Fruit fly (Drosophila melanogaster) whole organism, embryonic: ENCODE measurements around the gene CG7841.

Experiments used
- ATbp ChIP-seq: fragments of 200-800 bp; sonication (Bioruptor generic); optimal IDR thresholded peaks from 2 replicates; lab custom pipeline; 2017; ENCODE audit warnings: missing biosample characterization, mild to moderate bottlenecking, missing genetic modification characterization, missing genetic modification reagents
- Awh ChIP-seq: fragments of 200-800 bp; sonication (Bioruptor generic); IDR thresholded peaks from 2 replicates; pipeline ENCODE4, ENCODE4 v1.3.6; 2022; ENCODE audit warnings: missing biosample characterization, missing genetic modification characterization
- Bgb ChIP-seq: fragments of 200-800 bp; sonication (Bioruptor generic); IDR thresholded peaks from 2 replicates; pipeline ENCODE4 v1.3.6; 2022; ENCODE audit warnings: missing biosample characterization, missing genetic modification characterization; ENCODE audit not compliant: partially characterized antibody
- C15 ChIP-seq: fragments of 200-800 bp; sonication (Bioruptor generic); IDR thresholded peaks from 3 replicates; pipeline ENCODE4 v1.3.6; 2022; ENCODE audit warnings: missing biosample characterization, missing genetic modification characterization
- CG10267 ChIP-seq: fragments of 200-800 bp; sonication (Bioruptor generic); optimal IDR thresholded peaks from 2 replicates; lab custom pipeline; 2018; ENCODE audit warnings: missing biosample characterization, mild to moderate bottlenecking, missing genetic modification characterization, moderate library complexity
- CG10321 ChIP-seq: fragments of 200-800 bp; sonication (Bioruptor generic); IDR thresholded peaks from 2 replicates; pipeline ENCODE4 v1.3.6; 2022; ENCODE audit warnings: missing biosample characterization, missing genetic modification characterization
- CG11456 ChIP-seq: fragments of 200-800 bp; sonication (Bioruptor generic); IDR thresholded peaks from 3 replicates; pipeline ENCODE4 v1.3.6; 2022; ENCODE audit warnings: missing biosample characterization, missing genetic modification characterization
- CG12071 ChIP-seq: fragments of 200-800 bp; sonication (Bioruptor generic); optimal IDR thresholded peaks from 3 replicates; lab custom pipeline; 2018; ENCODE audit warnings: missing biosample characterization, mild to moderate bottlenecking, missing genetic modification characterization
- CG12236 ChIP-seq: fragments of 200-800 bp; sonication (Bioruptor generic); optimal IDR thresholded peaks from 2 replicates; lab custom pipeline; 2016; ENCODE audit warnings: missing biosample characterization, missing genetic modification characterization
- CG12942 ChIP-seq: fragments of 200-800 bp; sonication (Bioruptor generic); optimal IDR thresholded peaks from 3 replicates; lab custom pipeline; 2016; ENCODE audit warnings: missing biosample characterization, missing genetic modification characterization
- CG13296 ChIP-seq: fragments of 200-800 bp; sonication (Bioruptor generic); optimal IDR thresholded peaks from 3 replicates; lab custom pipeline; 2018; ENCODE audit warnings: missing biosample characterization, mild to moderate bottlenecking, missing genetic modification characterization
- CG14860 ChIP-seq: fragments of 200-800 bp; sonication (Bioruptor generic); IDR thresholded peaks from 3 replicates; pipeline ENCODE4 v1.3.6; 2022; ENCODE audit warnings: missing biosample characterization, missing genetic modification characterization; ENCODE audit not compliant: partially characterized antibody
- CG15696 ChIP-seq: fragments of 200-800 bp; sonication (Bioruptor generic); optimal IDR thresholded peaks from 2 replicates; lab custom pipeline; 2019; ENCODE audit warnings: missing biosample characterization, mild to moderate bottlenecking, missing genetic modification characterization, moderate library complexity
- CG16779 ChIP-seq: fragments of 200-800 bp; sonication (Bioruptor generic); IDR thresholded peaks from 2 replicates; pipeline ENCODE4 v1.3.6; 2022; ENCODE audit warnings: missing biosample characterization, missing genetic modification characterization
- CG16863 ChIP-seq: fragments of 200-800 bp; sonication (Bioruptor generic); optimal IDR thresholded peaks from 3 replicates; lab custom pipeline; 2016; ENCODE audit warnings: missing biosample characterization, missing genetic modification characterization
- CG17612 ChIP-seq: fragments of 200-800 bp; sonication (Bioruptor generic); IDR thresholded peaks from 2 replicates; pipeline ENCODE4 v1.3.6; 2022; ENCODE audit warnings: missing biosample characterization, missing genetic modification characterization
- CG17802 ChIP-seq: fragments of 200-800 bp; sonication (Bioruptor generic); optimal IDR thresholded peaks from 2 replicates; lab custom pipeline; 2018; ENCODE audit warnings: missing biosample characterization, mild to moderate bottlenecking, missing genetic modification characterization, moderate library complexity
- CG17829 ChIP-seq: fragments of 200-800 bp; optimal IDR thresholded peaks from 2 replicates; lab custom pipeline; 2019; ENCODE audit warnings: missing biosample characterization, mild to moderate bottlenecking, missing genetic modification characterization, moderate library complexity
- CG2889 ChIP-seq: fragments of 200-800 bp; sonication (Bioruptor generic); IDR thresholded peaks from 3 replicates; pipeline ENCODE4 v1.3.6; 2022; ENCODE audit warnings: missing biosample characterization, missing genetic modification characterization
- CG7271 ChIP-seq: fragments of 200-800 bp; sonication (Bioruptor generic); optimal IDR thresholded peaks from 2 replicates; lab custom pipeline; 2018; ENCODE audit warnings: missing biosample characterization, mild to moderate bottlenecking, missing genetic modification characterization, moderate library complexity
- CG7556 ChIP-seq: fragments of 200-800 bp; sonication (Bioruptor generic); optimal IDR thresholded peaks from 2 replicates; lab custom pipeline; 2017; ENCODE audit warnings: missing biosample characterization, mild to moderate bottlenecking, missing genetic modification characterization
- CG8478 ChIP-seq: fragments of >200 bp; optimal IDR thresholded peaks from 2 replicates; lab custom pipeline; 2018
- CG8765 ChIP-seq: fragments of 200-800 bp; sonication (Bioruptor generic); IDR thresholded peaks from 2 replicates; pipeline ENCODE4 v1.3.6; 2022; ENCODE audit warnings: missing biosample characterization, missing genetic modification characterization
- Ets65A ChIP-seq: fragments of 200-800 bp; sonication (Bioruptor generic); peaks from one replicate; lab custom pipeline; 2016; ENCODE audit warnings: missing biosample characterization, missing genetic modification characterization
- Fer1 ChIP-seq: fragments of 200-800 bp; sonication (Bioruptor generic); optimal IDR thresholded peaks from 2 replicates; lab custom pipeline; 2017; ENCODE audit warnings: missing biosample characterization, mild to moderate bottlenecking, missing genetic modification characterization
- Fer2 ChIP-seq: fragments of 200-800 bp; sonication (Bioruptor generic); optimal IDR thresholded peaks from 2 replicates; lab custom pipeline; 2018; ENCODE audit warnings: missing biosample characterization, mild to moderate bottlenecking, missing genetic modification characterization, moderate library complexity
- Gsc ChIP-seq: fragments of 200-800 bp; sonication (Bioruptor generic); IDR thresholded peaks from 2 replicates; pipeline ENCODE4 v1.3.6; 2022; ENCODE audit warnings: missing biosample characterization, missing genetic modification characterization
- Gug ChIP-seq: fragments of 200-800 bp; sonication (Bioruptor generic); IDR thresholded peaks from 4 replicates; pipeline ENCODE4 v1.3.6; 2022; ENCODE audit warnings: missing biosample characterization, missing genetic modification characterization
- HLH3B ChIP-seq: fragments of 200-800 bp; sonication (Bioruptor generic); IDR thresholded peaks from 2 replicates; pipeline ENCODE4 v1.3.6; 2022; ENCODE audit warnings: missing biosample characterization, missing genetic modification characterization
- HLH4C ChIP-seq: fragments of 200-800 bp; sonication (Bioruptor generic); IDR thresholded peaks from 3 replicates; pipeline ENCODE4 v1.3.6; 2022; ENCODE audit warnings: missing biosample characterization, missing genetic modification characterization; ENCODE audit not compliant: partially characterized antibody
- HmgD ChIP-seq: fragments of 200-800 bp; sonication (Bioruptor generic); optimal IDR thresholded peaks from 3 replicates; lab custom pipeline; 2016; ENCODE audit warnings: missing biosample characterization, missing genetic modification characterization
- Mrtf ChIP-seq: fragments of 200-800 bp; sonication (Bioruptor generic); IDR thresholded peaks from 3 replicates; pipeline ENCODE4 v1.3.6; 2022; ENCODE audit warnings: missing biosample characterization, missing genetic modification characterization
- Nf-YA ChIP-seq: fragments of 200-800 bp; sonication (Bioruptor generic); IDR thresholded peaks from 2 replicates; pipeline ENCODE4 v1.3.6; 2022; ENCODE audit warnings: missing biosample characterization, missing genetic modification characterization
- NfI ChIP-seq: fragments of 200-800 bp; sonication (Bioruptor generic); optimal IDR thresholded peaks from 3 replicates; lab custom pipeline; 2018; ENCODE audit warnings: missing biosample characterization, mild to moderate bottlenecking, missing genetic modification characterization, moderate library complexity
- Poxn ChIP-seq: fragments of 200-800 bp; sonication (Bioruptor generic); IDR thresholded peaks from 2 replicates; pipeline ENCODE4 v1.3.6; 2022; ENCODE audit warnings: missing biosample characterization, missing genetic modification characterization
- Sox100B ChIP-seq: fragments of 200-800 bp; sonication (Bioruptor generic); optimal IDR thresholded peaks from 3 replicates; lab custom pipeline; 2018; ENCODE audit warnings: missing biosample characterization, mild to moderate bottlenecking, missing genetic modification characterization
- Spps ChIP-seq: fragments of 200-800 bp; sonication (Bioruptor generic); optimal IDR thresholded peaks from 2 replicates; lab custom pipeline; 2018; ENCODE audit warnings: missing biosample characterization, mild to moderate bottlenecking, missing genetic modification characterization
- YL-1 ChIP-seq: fragments of 200-800 bp; sonication (Bioruptor generic); optimal IDR thresholded peaks from 3 replicates; lab custom pipeline; 2017; ENCODE audit warnings: missing biosample characterization, mild to moderate bottlenecking, missing genetic modification characterization
- abd-A ChIP-seq: fragments of 200-800 bp; sonication (Bioruptor generic); optimal IDR thresholded peaks from 3 replicates; lab custom pipeline; 2019; ENCODE audit warnings: missing biosample characterization, mild to moderate bottlenecking, missing genetic modification characterization, moderate library complexity
- ase ChIP-seq: fragments of 200-800 bp; sonication (Bioruptor generic); IDR thresholded peaks from 3 replicates; pipeline ENCODE4 v1.3.6; 2022; ENCODE audit warnings: missing biosample characterization, missing genetic modification characterization
- caup ChIP-seq: fragments of 200-800 bp; sonication (Bioruptor generic); optimal IDR thresholded peaks from 3 replicates; lab custom pipeline; 2017; ENCODE audit warnings: missing biosample characterization, mild to moderate bottlenecking, missing genetic modification characterization, moderate library complexity; ENCODE audit not compliant: severe bottlenecking
- crol ChIP-seq: fragments of 200-800 bp; sonication (Bioruptor generic); IDR thresholded peaks from 2 replicates; pipeline ENCODE4 v1.3.6; 2022; ENCODE audit warnings: missing biosample characterization, missing genetic modification characterization
- cwo ChIP-seq: fragments of 200-800 bp; sonication (Bioruptor generic); optimal IDR thresholded peaks from 3 replicates; lab custom pipeline; 2017; ENCODE audit warnings: missing biosample characterization, missing genetic modification characterization, mild to moderate bottlenecking, moderate library complexity, missing genetic modification reagents
- eve ChIP-seq, 2 experiments: fragments of >200 bp; optimal IDR thresholded peaks; 2 replicates each; lab custom pipeline; 2017; ENCODE audit warnings: missing biosample characterization in 2 of 2, missing genetic modification characterization in 2 of 2
- gfzf ChIP-seq: fragments of 200-800 bp; sonication (Bioruptor generic); optimal IDR thresholded peaks from 2 replicates; lab custom pipeline; 2016; ENCODE audit warnings: missing biosample characterization, mild to moderate bottlenecking, missing genetic modification characterization, moderate library complexity
- row ChIP-seq: fragments of 200-800 bp; sonication (Bioruptor generic); IDR thresholded peaks from 3 replicates; pipeline ENCODE4 v1.3.6; 2022; ENCODE audit warnings: missing biosample characterization, missing genetic modification characterization
- sd ChIP-seq: fragments of 200-800 bp; sonication (Bioruptor generic); optimal IDR thresholded peaks from 3 replicates; lab custom pipeline; 2018; ENCODE audit warnings: missing biosample characterization, mild to moderate bottlenecking, missing genetic modification characterization, moderate library complexity
- sima ChIP-seq: fragments of 200-800 bp; sonication (Bioruptor generic); optimal IDR thresholded peaks from 2 replicates; lab custom pipeline; 2016; ENCODE audit warnings: missing biosample characterization, missing genetic modification characterization
- vnd ChIP-seq: fragments of 200-800 bp; sonication (Bioruptor generic); IDR thresholded peaks from 3 replicates; pipeline ENCODE4 v1.3.6; 2022; ENCODE audit warnings: missing biosample characterization, missing genetic modification characterization; ENCODE audit not compliant: partially characterized antibody
- zfh2 ChIP-seq: fragments of 200-800 bp; sonication (Bioruptor generic); optimal IDR thresholded peaks from 2 replicates; lab custom pipeline; 2016; ENCODE audit warnings: missing biosample characterization, missing genetic modification characterization

The CG7841 gene

DNA sequence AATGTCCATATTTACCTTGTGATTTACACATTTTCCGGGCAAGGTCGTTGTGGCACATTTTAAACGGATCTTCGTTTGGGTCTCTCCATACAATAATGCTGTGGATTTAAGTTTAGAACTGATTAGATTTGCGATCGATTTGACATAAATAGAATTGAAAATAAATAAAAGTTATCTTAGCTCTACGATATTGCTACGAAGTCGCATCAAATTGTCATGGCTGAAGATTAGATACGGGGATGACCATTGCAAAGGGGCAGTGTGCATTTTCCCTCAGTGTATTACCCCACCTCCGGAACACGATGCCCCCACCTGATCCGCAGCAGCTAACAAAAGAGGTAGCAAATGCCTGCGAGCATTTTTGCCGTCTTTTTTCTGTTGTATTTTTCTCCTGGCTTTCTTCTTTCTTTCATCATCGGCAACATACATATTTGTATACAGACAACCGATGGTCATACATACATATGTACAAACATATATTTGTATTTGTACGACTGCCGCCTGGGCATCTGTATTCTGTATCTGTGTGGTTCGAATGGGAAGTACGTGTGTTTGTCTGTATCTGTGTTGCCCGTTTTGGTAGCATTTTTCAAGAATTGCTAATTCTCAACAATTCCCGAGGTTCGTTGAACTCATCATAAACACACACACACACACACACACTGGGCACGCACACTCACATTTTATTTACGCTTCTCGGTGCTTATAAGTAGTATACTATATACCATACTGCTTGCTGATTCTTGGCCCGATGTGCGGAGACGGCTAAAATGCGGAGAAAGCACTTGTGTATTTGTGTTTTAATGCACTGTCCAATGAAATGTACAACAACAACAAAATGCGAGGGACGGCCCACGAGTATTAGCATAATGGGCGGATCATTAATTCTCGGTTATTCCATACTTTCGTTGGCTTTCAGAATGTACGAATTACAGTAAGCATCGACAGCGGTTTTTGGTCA lies 36.7 kb upstream of the CG7841 start (continued):
- TF ChIP-seq ase (GFP tag; lab: Robert Waterston, UW) (0 out of 3 replicates have a peak, but pooled peaks have one; percentile 26), CG7556 (GFP tag; lab: Kevin White, UChicago) (no peak), sd (tag; lab: Kevin White, UChicago) (peak; percentile 53), Gsc (GFP tag; lab: Robert Waterston, UW) (no peak), zfh2 (GFP tag; lab: Kevin White, UChicago) (no peak), CG11456 (GFP tag; lab: Robert Waterston, UW) (no peak), HLH4C (GFP tag; lab: Robert Waterston, UW) (no peak), row (0 out of 3 replicates have a peak, but pooled peaks have one; percentile 10), CG17802 (tag; lab: Kevin White, UChicago) (no peak), CG8478 (lab: Kevin White, UChicago) (no peak), CG10321 (GFP tag; lab: Robert Waterston, UW) (no peak), CG7271 (tag; lab: Kevin White, UChicago) (no peak), Poxn (GFP tag; lab: Robert Waterston, UW) (no peak), CG8765 (GFP tag; lab: Robert Waterston, UW) (no peak), Mrtf (no peak), HmgD (GFP tag; lab: Kevin White, UChicago) (no peak), CG12236 (GFP tag; lab: Kevin White, UChicago) (no peak), sima (GFP tag; lab: Kevin White, UChicago) (no peak), NfI (no peak), ATbp (GFP tag; lab: Kevin White, UChicago) (no peak), HLH3B (GFP tag; lab: Robert Waterston, UW) (no peak), CG12071 (GFP tag; lab: Kevin White, UChicago) (no peak), Ets65A (GFP tag; lab: Kevin White, UChicago) (peak; percentile 60), gfzf (GFP tag; lab: Kevin White, UChicago) (no peak), C15 (GFP tag; lab: Robert Waterston, UW) (no peak), Bgb (GFP tag; lab: Robert Waterston, UW) (no peak), caup (GFP tag; lab: Kevin White, UChicago) (no peak), CG16779 (GFP tag; lab: Robert Waterston, UW) (no peak), Fer1 (GFP tag; lab: Kevin White, UChicago) (no peak), Gug (GFP tag; lab: Robert Waterston, UW) (peak; percentile 16; the same call in 1 of the 4 replicates)
- TF ChIP-seq, all 482 proteins: peak for 39

DNA sequence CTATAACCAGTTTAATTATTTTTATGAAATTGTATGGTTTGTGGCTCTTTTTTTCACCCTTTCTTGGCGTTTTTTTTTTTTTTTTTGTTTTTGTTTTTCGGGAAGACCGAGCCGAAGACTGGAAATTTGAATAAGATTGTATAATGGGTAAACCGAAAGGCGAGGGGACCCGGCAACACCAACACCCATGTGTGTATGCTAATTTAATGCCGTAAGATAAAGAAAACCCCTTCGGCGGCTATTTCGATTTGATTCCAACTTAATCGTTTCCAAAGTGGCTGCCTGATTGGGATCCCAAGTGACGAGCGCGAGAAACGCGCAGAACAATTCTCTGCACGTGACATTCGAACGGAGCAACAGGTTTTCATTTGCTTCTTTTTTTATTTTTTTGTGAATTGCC lies 35.4 kb upstream of the CG7841 start:
- TF ChIP-seq crol (GFP tag; lab: Robert Waterston, UW), result no peak
- no peak for TF ChIP-seq CG15696 (tag; lab: Kevin White, UChicago)
- TF ChIP-seq Spps, result no peak
- TF ChIP-seq YL-1, result no peak
- TF ChIP-seq CG12942 (GFP tag; lab: Kevin White, UChicago), result no peak
- no peak for TF ChIP-seq Fer2
- no peak for TF ChIP-seq vnd
- TF ChIP-seq CG10267, result no peak
- TF ChIP-seq Awh (GFP tag; lab: Robert Waterston, UW), result no peak
- no peak for TF ChIP-seq Sox100B (GFP tag; lab: Kevin White, UChicago)
- TF ChIP-seq CG14860, result no peak
- TF ChIP-seq CG17829, result no peak
- no peak for TF ChIP-seq CG16863
- TF ChIP-seq eve (GFP tag; optimal IDR thresholded peaks at IDR 0.05; lab: Kevin White, UChicago), result no peak
- TF ChIP-seq abd-A (tag; lab: Kevin White, UChicago), result peak; percentile 55
- TF ChIP-seq Nf-YA (GFP tag; lab: Robert Waterston, UW), result no peak
- no peak for TF ChIP-seq CG2889 (GFP tag; lab: Robert Waterston, UW)
- TF ChIP-seq CG13296 (GFP tag; lab: Kevin White, UChicago), result no peak
- peak; percentile 62 for TF ChIP-seq cwo (GFP tag; lab: Kevin White, UChicago)
- TF ChIP-seq CG17612 (GFP tag; lab: Robert Waterston, UW), result no peak
